Worm (Caenorhabditis elegans): ENCODE data around the gene C35A5.6.

- TF ChIP-seq med-1 (GFP tag; optimal IDR thresholded peaks at IDR 0.05; ENCODE audit: insufficient read depth) (no peak), tab-1 (GFP tag; IDR thresholded peaks at IDR 0.05) (no peak), klf-2 (GFP tag; conservative IDR thresholded peaks at IDR 0.05) (no peak), ref-1 (GFP tag; conservative IDR thresholded peaks at IDR 0.05) (no peak), flt-1 (GFP tag; IDR thresholded peaks at IDR 0.05) (no peak)
These were observed 15.8 kb upstream of the C35A5.6 start, which contains the start of gene ugt-33 for ce11 chrV:10493150-10493549.

All from whole organism, midembryonic.